Fruit fly (Drosophila melanogaster): Measurements from ENCODE around the gene raskol.

The raskol gene

DNA sequence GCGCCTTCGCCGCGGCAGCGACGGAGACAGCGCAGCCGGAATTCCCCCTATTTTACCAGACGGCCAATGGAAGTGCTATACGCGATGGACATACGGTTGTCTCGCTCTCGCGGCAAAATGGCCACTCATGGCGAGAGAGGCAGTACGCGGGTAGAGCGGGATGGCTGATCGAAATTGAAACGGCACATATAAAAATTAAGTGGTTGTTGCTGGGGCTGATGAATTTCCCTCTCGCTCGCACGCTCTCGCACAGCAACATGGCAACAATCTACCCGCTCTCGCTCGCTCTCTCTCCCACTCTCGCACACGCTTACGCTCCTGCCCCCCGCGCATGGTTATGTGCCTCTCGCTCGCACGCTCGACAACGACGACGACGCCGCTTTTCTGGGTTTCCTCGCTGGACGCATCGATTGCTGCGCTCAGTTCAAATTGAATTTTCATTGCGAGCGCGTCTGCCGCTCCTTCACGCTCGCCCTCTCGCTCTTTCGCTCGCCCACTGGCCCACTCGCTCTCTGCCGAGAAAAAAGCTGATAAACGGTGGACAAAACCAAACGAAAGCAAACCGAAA lies 58.3 kb downstream of the raskol start, which contains the start of gene unc-4 (continued):
- TF ChIP-seq ab (GFP tag; optimal IDR thresholded peaks at IDR 0.05) (no peak), HLHmδ (GFP tag; optimal IDR thresholded peaks at IDR 0.05) (no peak), abd-A (tag; optimal IDR thresholded peaks at IDR 0.05) (peak; percentile 97), Scr (GFP tag; IDR thresholded peaks at IDR 0.05; ENCODE audit: partially characterized antibody) (peak; percentile 46; the same call in 1 of the 2 replicates), Trl (optimal IDR thresholded peaks at IDR 0.05) (peak; percentile 61 to 77), Trl (GFP tag; optimal IDR thresholded peaks at IDR 0.05) (no peak), CG1233 (GFP tag; optimal IDR thresholded peaks at IDR 0.05) (no peak), CG17385 (GFP tag; optimal IDR thresholded peaks at IDR 0.05) (peak; percentile 24), slou (GFP tag; optimal IDR thresholded peaks at IDR 0.05) (no peak), lola (GFP tag; optimal IDR thresholded peaks at IDR 0.05) (no peak), CG32767 (GFP tag; IDR thresholded peaks at IDR 0.05) (peak; percentile 30; the same call in 1 of the 2 replicates), zen (tag; optimal IDR thresholded peaks at IDR 0.05) (peak; percentile 19), HmgD (GFP tag; optimal IDR thresholded peaks at IDR 0.05) (peak; percentile 80), CG13624 (GFP tag; optimal IDR thresholded peaks at IDR 0.05) (peak; percentile 13), CG6813 (GFP tag; optimal IDR thresholded peaks at IDR 0.05) (no peak), CG8765 (GFP tag; IDR thresholded peaks at IDR 0.05) (no peak), Lim3 (GFP tag; IDR thresholded peaks at IDR 0.05) (no peak), CG2875 (GFP tag; optimal IDR thresholded peaks at IDR 0.05) (no peak), ken (GFP tag; IDR thresholded peaks at IDR 0.05) (no peak), Nf-YB (GFP tag; optimal IDR thresholded peaks at IDR 0.05) (peak; percentile 99), fru (optimal IDR thresholded peaks at IDR 0.05) (no peak), az2 (GFP tag; optimal IDR thresholded peaks at IDR 0.05) (no peak), BtbVII (GFP tag; optimal IDR thresholded peaks at IDR 0.05) (no peak), HLH4C (GFP tag; IDR thresholded peaks at IDR 0.05; ENCODE audit: partially characterized antibody) (0 out of 3 replicates have a peak, but pooled peaks have one; percentile 37), schlank (tag; optimal IDR thresholded peaks at IDR 0.05) (no peak), otp (GFP tag; IDR thresholded peaks at IDR 0.05) (peak; percentile 72), CG33557 (GFP tag; optimal IDR thresholded peaks at IDR 0.05) (no peak), sqz (GFP tag; optimal IDR thresholded peaks at IDR 0.05) (peak; percentile 60), Deaf1 (tag; optimal IDR thresholded peaks at IDR 0.05) (peak; percentile 62), Ravus (GFP tag; IDR thresholded peaks at IDR 0.05) (no peak), Oaz (GFP tag; IDR thresholded peaks at IDR 0.05) (no peak), CG10462 (GFP tag; optimal IDR thresholded peaks at IDR 0.05) (no peak), Dref (GFP tag; IDR thresholded peaks at IDR 0.05) (no peak), ftz-f1 (GFP tag; optimal IDR thresholded peaks at IDR 0.05) (no peak), CG2120 (GFP tag; optimal IDR thresholded peaks at IDR 0.05) (no peak), lab (GFP tag; optimal IDR thresholded peaks at IDR 0.05) (no peak), Hsf (GFP tag; optimal IDR thresholded peaks at IDR 0.05) (no peak), sna (GFP tag; IDR thresholded peaks at IDR 0.05; ENCODE audit: partially characterized antibody) (no peak; the same call in 1 of the 2 replicates), so (GFP tag; IDR thresholded peaks at IDR 0.05) (no peak), CG9727 (GFP tag; optimal IDR thresholded peaks at IDR 0.05) (no peak), HHEX (GFP tag; optimal IDR thresholded peaks at IDR 0.05) (no peak), Oli (tag; optimal IDR thresholded peaks at IDR 0.05) (no peak), knrl (GFP tag; IDR thresholded peaks at IDR 0.05; ENCODE audit: partially characterized antibody) (peak; percentile 55; the same call in 1 of the 3 replicates), chinmo (GFP tag; IDR thresholded peaks at IDR 0.05; ENCODE audit: partially characterized antibody) (peak; percentile 69; the same call in 1 of the 4 replicates), CG11696 (GFP tag; IDR thresholded peaks at IDR 0.05) (no peak), dimm (GFP tag; IDR thresholded peaks at IDR 0.05) (no peak), fd102C (GFP tag; optimal IDR thresholded peaks at IDR 0.05) (no peak), chn (GFP tag; optimal IDR thresholded peaks at IDR 0.05) (peak; percentile 28), oc (tag; optimal IDR thresholded peaks at IDR 0.05) (peak; percentile 29), gcm (GFP tag; optimal IDR thresholded peaks at IDR 0.05) (peak; percentile 49)
